Worm (Caenorhabditis elegans) whole organism, early embryonic: Measurements from ENCODE around the gene F32D8.11.

Source experiments
- B0310.2 ChIP-seq: sonication (generic microtip); optimal IDR thresholded peaks from 2 replicates; lab custom pipeline; 2016; ENCODE audit warnings: mild to moderate bottlenecking, missing genetic modification characterization, missing compliant biosample characterization
- F13C5.2 ChIP-seq: sonication (generic microtip); optimal IDR thresholded peaks from 2 replicates; lab custom pipeline; 2017; ENCODE audit warnings: mild to moderate bottlenecking, missing genetic modification characterization, inconsistent platforms, missing compliant biosample characterization
- aly-1 ChIP-seq: sonication (generic microtip); optimal IDR thresholded peaks from 2 replicates; lab custom pipeline; 2016; ENCODE audit warnings: missing genetic modification characterization, missing compliant biosample characterization
- ama-1 ChIP-seq: fragments of 150-350 bp; optimal IDR thresholded peaks from 2 replicates; lab custom pipeline; 2014
- ceh-13 ChIP-seq: fragments of 200-800 bp; sonication (Bioruptor generic); optimal IDR thresholded peaks from 2 replicates; lab custom pipeline; 2018; ENCODE audit warnings: mild to moderate bottlenecking, missing genetic modification characterization, missing compliant biosample characterization
- ceh-36 ChIP-seq: sonication (generic microtip); optimal IDR thresholded peaks from 2 replicates; lab custom pipeline; 2016; ENCODE audit warnings: missing genetic modification characterization, inconsistent platforms, missing compliant biosample characterization
- ets-7 ChIP-seq: sonication (generic microtip); optimal IDR thresholded peaks from 2 replicates; lab custom pipeline; 2016; ENCODE audit warnings: missing genotype, missing genetic modification characterization, missing compliant biosample characterization
- flt-1 ChIP-seq: fragments of 200-800 bp; sonication (Bioruptor generic); IDR thresholded peaks from 2 replicates; pipeline ENCODE4 v1.3.6; 2022; ENCODE audit warnings: missing genetic modification characterization, missing compliant biosample characterization
- hmbx-1 ChIP-seq: sonication (generic microtip); optimal IDR thresholded peaks from 2 replicates; lab custom pipeline; 2016; ENCODE audit warnings: mild to moderate bottlenecking, missing genetic modification characterization, missing compliant biosample characterization
- hmg-4 ChIP-seq: fragments of 200-800 bp; sonication (Bioruptor generic); optimal IDR thresholded peaks from 2 replicates; lab custom pipeline; 2018; ENCODE audit warnings: mild to moderate bottlenecking, missing genetic modification characterization, missing compliant biosample characterization
- hnd-1 ChIP-seq: sonication (generic microtip); optimal IDR thresholded peaks from 2 replicates; lab custom pipeline; 2016; ENCODE audit warnings: missing genetic modification characterization, missing compliant biosample characterization
- pes-1 ChIP-seq: fragments of 200-800 bp; sonication (Bioruptor generic); IDR thresholded peaks from 2 replicates; pipeline ENCODE4 v1.3.6; 2022; ENCODE audit warnings: missing genetic modification reagents, missing genetic modification characterization, missing compliant biosample characterization
- scrt-1 ChIP-seq: fragments of 200-800 bp; sonication (Bioruptor generic); IDR thresholded peaks from 2 replicates; pipeline ENCODE4 v1.3.6; 2022; ENCODE audit warnings: missing genetic modification characterization, missing compliant biosample characterization
- sea-1 ChIP-seq: fragments of 200-800 bp; sonication (Bioruptor generic); conservative IDR thresholded peaks from 2 replicates; pipeline ENCODE4 v1.3.6; 2022; ENCODE audit warnings: missing genetic modification characterization, missing compliant biosample characterization
- tbx-11 ChIP-seq: fragments of 200-800 bp; sonication (Bioruptor generic); IDR thresholded peaks from 2 replicates; pipeline ENCODE4 v1.3.6; 2022; ENCODE audit warnings: missing genetic modification characterization, missing compliant biosample characterization
- tbx-37 ChIP-seq: fragments of 200-800 bp; sonication (Bioruptor generic); conservative IDR thresholded peaks from 2 replicates; pipeline ENCODE4 v1.3.6; 2022; ENCODE audit warnings: missing genetic modification reagents, missing genetic modification characterization, missing compliant biosample characterization
- tra-4 ChIP-seq: sonication (generic microtip); optimal IDR thresholded peaks from 2 replicates; lab custom pipeline; 2017; ENCODE audit warnings: missing genetic modification characterization, missing compliant biosample characterization

The F32D8.11 gene

ce11 chrV:10871457-10871861 lies 17.5 kb downstream of the F32D8.11 start:
- TF ChIP-seq tra-4 (tag; lab: Kevin White, UChicago) (no peak), ceh-13 (GFP tag; lab: Kevin White, UChicago) (no peak), B0310.2 (tag; lab: Kevin White, UChicago) (no peak), F13C5.2 (tag; lab: Kevin White, UChicago) (no peak), sea-1 (GFP tag; lab: Robert Waterston, UW) (no peak), scrt-1 (GFP tag; lab: Robert Waterston, UW) (no peak), ceh-36 (tag; lab: Kevin White, UChicago) (no peak)

- no peak for TF ChIP-seq hmg-4 (GFP tag; lab: Kevin White, UChicago)
- no peak for TF ChIP-seq tbx-11
- no peak for TF ChIP-seq ceh-36 (tag; lab: Kevin White, UChicago)
Measured at ce11 chrV:10870050-10870449, 18.9 kb downstream of the F32D8.11 start.

ce11 chrV:10867586-10867985 lies 21.4 kb downstream of the F32D8.11 start:
- TF ChIP-seq hmbx-1 (tag; lab: Kevin White, UChicago) (no peak), pes-1 (GFP tag; lab: Robert Waterston, UW) (no peak), ets-7 (tag; lab: Kevin White, UChicago) (no peak), ama-1 (lab: Kevin White, UChicago) (no peak), flt-1 (no peak), aly-1 (no peak), hmg-4 (GFP tag; lab: Kevin White, UChicago) (no peak), B0310.2 (tag; lab: Kevin White, UChicago) (no peak), scrt-1 (GFP tag; lab: Robert Waterston, UW) (no peak), sea-1 (GFP tag; lab: Robert Waterston, UW) (no peak), tbx-11 (no peak), ceh-36 (tag; lab: Kevin White, UChicago) (no peak), hnd-1 (tag; lab: Kevin White, UChicago) (no peak)

- TF ChIP-seq sea-1 (GFP tag; lab: Robert Waterston, UW): peak; percentile 43; the same call in 1 of the 2 replicates
Measured at ce11 chrV:10866340-10866739, 22.6 kb downstream of the F32D8.11 start.

- no peak for TF ChIP-seq hmg-4 (GFP tag; lab: Kevin White, UChicago)
- TF ChIP-seq aly-1: no peak
- TF ChIP-seq ama-1 (lab: Kevin White, UChicago): no peak
- TF ChIP-seq pes-1 (GFP tag; lab: Robert Waterston, UW): no peak
- TF ChIP-seq hmbx-1 (tag; lab: Kevin White, UChicago): no peak
- no peak for TF ChIP-seq tbx-37
- TF ChIP-seq ceh-36 (tag; lab: Kevin White, UChicago): no peak
- TF ChIP-seq B0310.2 (tag; lab: Kevin White, UChicago): no peak
- TF ChIP-seq sea-1 (GFP tag; lab: Robert Waterston, UW): no peak
- TF ChIP-seq tra-4 (tag; lab: Kevin White, UChicago): no peak
- no peak for TF ChIP-seq scrt-1 (GFP tag; lab: Robert Waterston, UW)
- TF ChIP-seq flt-1: no peak
- TF ChIP-seq F13C5.2 (tag; lab: Kevin White, UChicago): no peak
Measured at ce11 chrV:10865599-10865998, 23.3 kb downstream of the F32D8.11 start, which contains the start of gene saeg-1. Gene saeg-1, minus strand, starts transcription at chrV:10865699.

ce11 chrV:10862457-10863097 lies 26.4 kb downstream of the F32D8.11 start:
- TF ChIP-seq ceh-36 (tag; lab: Kevin White, UChicago) (no peak), ets-7 (tag; lab: Kevin White, UChicago) (no peak), hnd-1 (tag; lab: Kevin White, UChicago) (no peak), ama-1 (lab: Kevin White, UChicago) (no peak), tbx-11 (no peak), F13C5.2 (tag; lab: Kevin White, UChicago) (no peak), hmbx-1 (tag; lab: Kevin White, UChicago) (no peak), scrt-1 (GFP tag; lab: Robert Waterston, UW) (no peak), hmg-4 (GFP tag; lab: Kevin White, UChicago) (no peak), tbx-37 (no peak), pes-1 (GFP tag; lab: Robert Waterston, UW) (no peak), ceh-13 (GFP tag; lab: Kevin White, UChicago) (no peak), B0310.2 (tag; lab: Kevin White, UChicago) (no peak), sea-1 (GFP tag; lab: Robert Waterston, UW) (no peak), aly-1 (no peak)

ce11 chrV:10861611-10862262 lies 27.2 kb downstream of the F32D8.11 start:
- TF ChIP-seq sea-1 (GFP tag; lab: Robert Waterston, UW) (no peak), ceh-36 (tag; lab: Kevin White, UChicago) (no peak), B0310.2 (tag; lab: Kevin White, UChicago) (no peak), scrt-1 (GFP tag; lab: Robert Waterston, UW) (no peak), tra-4 (tag; lab: Kevin White, UChicago) (no peak), ama-1 (lab: Kevin White, UChicago) (no peak), tbx-11 (no peak), pes-1 (GFP tag; lab: Robert Waterston, UW) (no peak), flt-1 (no peak), F13C5.2 (tag; lab: Kevin White, UChicago) (no peak), ceh-13 (GFP tag; lab: Kevin White, UChicago) (no peak), hnd-1 (tag; lab: Kevin White, UChicago) (no peak), aly-1 (no peak), hmg-4 (GFP tag; lab: Kevin White, UChicago) (no peak), hmbx-1 (tag; lab: Kevin White, UChicago) (no peak), tbx-37 (no peak), ets-7 (tag; lab: Kevin White, UChicago) (no peak)
